Worm (Caenorhabditis elegans) whole organism, L1 larva: ENCODE results near the gene nhr-12.
A peak's percentile ranks its signal among the peaks of the same experiment; 100 is the strongest.

Experiments
- C16A3.4 ChIP-seq: fragments of 150-350 bp; optimal IDR thresholded peaks from 2 replicates; lab custom pipeline; 2014; ENCODE audit warnings: missing biosample characterization, missing genetic modification characterization
- C34B4.2 ChIP-seq: sonication (generic microtip); optimal IDR thresholded peaks from 2 replicates; lab custom pipeline; 2017; ENCODE audit warnings: mild to moderate bottlenecking, missing genetic modification characterization, missing compliant biosample characterization
- F16B12.6 ChIP-seq: fragments of 150-350 bp; optimal IDR thresholded peaks from 2 replicates; lab custom pipeline; 2014; ENCODE audit warnings: missing biosample characterization, missing genetic modification characterization
- Y116A8C.19 ChIP-seq: sonication (generic microtip); optimal IDR thresholded peaks from 2 replicates; lab custom pipeline; 2016; ENCODE audit warnings: missing compliant biosample characterization, missing genetic modification characterization, borderline replicate concordance
- aha-1 ChIP-seq: fragments of 150-350 bp; optimal IDR thresholded peaks from 2 replicates; lab custom pipeline; 2014; ENCODE audit warnings: missing biosample characterization, missing genetic modification characterization
- alr-1 ChIP-seq: fragments of 200-800 bp; sonication (Bioruptor generic); optimal IDR thresholded peaks from 2 replicates; lab custom pipeline; 2018; ENCODE audit warnings: borderline replicate concordance, mild to moderate bottlenecking, missing genetic modification characterization, missing compliant biosample characterization
- aly-2 ChIP-seq: fragments of 150-350 bp; optimal IDR thresholded peaks from 2 replicates; lab custom pipeline; 2014; ENCODE audit warnings: missing biosample characterization, missing genetic modification characterization
- ceh-63 ChIP-seq: fragments of 200-800 bp; sonication (Bioruptor generic); optimal IDR thresholded peaks from 2 replicates; lab custom pipeline; 2018; ENCODE audit warnings: mild to moderate bottlenecking, missing genetic modification characterization, missing compliant biosample characterization
- ceh-8 ChIP-seq: fragments of 200-800 bp; sonication (Bioruptor generic); optimal IDR thresholded peaks from 2 replicates; lab custom pipeline; 2018; ENCODE audit warnings: mild to moderate bottlenecking, missing genetic modification characterization, moderate library complexity, missing compliant biosample characterization
- ceh-82 ChIP-seq, 3 experiments: fragments of 150-350 bp in 1 of 3; sonication (generic microtip) in 2 of 3; optimal IDR thresholded peaks; 2 replicates each; lab custom pipeline; 2014 to 2017; ENCODE audit warnings: missing biosample characterization in 3 of 3, missing genetic modification characterization in 3 of 3
- ceh-88 ChIP-seq: fragments of 200-800 bp; sonication (Bioruptor generic); IDR thresholded peaks from 2 replicates; pipeline ENCODE4 v1.3.6; 2022; ENCODE audit warnings: missing genetic modification characterization, missing compliant biosample characterization
- ces-1 ChIP-seq: fragments of 150-350 bp; optimal IDR thresholded peaks from 2 replicates; lab custom pipeline; 2014; ENCODE audit warnings: missing biosample characterization, missing genetic modification reagents, missing genetic modification characterization
- dsc-1 ChIP-seq: sonication (generic microtip); optimal IDR thresholded peaks from 2 replicates; lab custom pipeline; 2016; ENCODE audit warnings: mild to moderate bottlenecking, missing genetic modification characterization, missing compliant biosample characterization
- efl-1 ChIP-seq, 4 experiments: fragments of 150-350 bp; optimal IDR thresholded peaks in 3 of 4; peaks in 1 of 4; 1 replicate in 1 of 4; 2 replicates in 3 of 4; lab custom pipeline; 2014; ENCODE audit warnings: missing biosample characterization in 2 of 4, missing genetic modification characterization in 2 of 4, missing genetic modification reagents in 2 of 4
- egl-13 ChIP-seq: sonication (generic microtip); optimal IDR thresholded peaks from 2 replicates; lab custom pipeline; 2016; ENCODE audit warnings: missing genotype, missing genetic modification reagents, missing genetic modification characterization, missing compliant biosample characterization
- egl-27 ChIP-seq, 2 experiments: fragments of 150-350 bp in 1 of 2; sonication (generic microtip); optimal IDR thresholded peaks; 3 replicates each; lab custom pipeline; 2017 to 2018; ENCODE audit warnings: missing biosample characterization in 2 of 2, missing genetic modification characterization in 2 of 2, missing genetic modification reagents in 2 of 2
- elt-2 ChIP-seq: sonication (generic microtip); optimal IDR thresholded peaks from 2 replicates; lab custom pipeline; 2016; ENCODE audit warnings: missing genetic modification characterization, mild to moderate bottlenecking, inconsistent platforms, missing compliant biosample characterization, missing genetic modification reagents
- elt-3 ChIP-seq, 6 experiments: fragments of 150-350 bp in 1 of 6; sonication (generic microtip); optimal IDR thresholded peaks; 2 replicates each; lab custom pipeline; 2017 to 2018; ENCODE audit warnings: missing biosample characterization in 6 of 6, missing genetic modification characterization in 6 of 6, inconsistent platforms in 1 of 6
- ets-5 ChIP-seq: fragments of 200-800 bp; sonication (Bioruptor generic); IDR thresholded peaks from 2 replicates; pipeline ENCODE4 v1.3.6; 2022; ENCODE audit warnings: missing genetic modification characterization, missing compliant biosample characterization
- fkh-10 ChIP-seq: sonication (generic microtip); optimal IDR thresholded peaks from 2 replicates; lab custom pipeline; 2017; ENCODE audit warnings: missing biosample characterization, missing genetic modification reagents, missing genetic modification characterization
- fkh-4 ChIP-seq: sonication (generic microtip); optimal IDR thresholded peaks from 2 replicates; lab custom pipeline; 2016; ENCODE audit warnings: missing compliant biosample characterization, missing genetic modification characterization, borderline replicate concordance
- fkh-8 ChIP-seq: sonication (generic microtip); optimal IDR thresholded peaks from 2 replicates; lab custom pipeline; 2016; ENCODE audit warnings: mild to moderate bottlenecking, missing genetic modification characterization, missing compliant biosample characterization
- grh-1 ChIP-seq: fragments of 200-800 bp; sonication (Bioruptor generic); IDR thresholded peaks from 2 replicates; pipeline ENCODE4 v1.3.6; 2022; ENCODE audit warnings: missing genetic modification reagents, missing genetic modification characterization, missing compliant biosample characterization
- isw-1 ChIP-seq: fragments of 200-800 bp; sonication (Bioruptor generic); IDR thresholded peaks from 2 replicates; pipeline ENCODE4 v1.3.6; 2022; ENCODE audit warnings: missing genetic modification characterization, missing compliant biosample characterization
- lin-13 ChIP-seq: fragments of 150-350 bp; optimal IDR thresholded peaks from 2 replicates; lab custom pipeline; 2014; ENCODE audit warnings: missing biosample characterization, missing genetic modification reagents, missing genetic modification characterization
- lin-14 ChIP-seq: fragments of 200-800 bp; sonication (Bioruptor generic); optimal IDR thresholded peaks from 2 replicates; lab custom pipeline; 2018; ENCODE audit warnings: mild to moderate bottlenecking, missing genetic modification characterization, moderate library complexity, missing compliant biosample characterization
- lin-15B ChIP-seq: fragments of 150-350 bp; sonication (generic microtip); optimal IDR thresholded peaks from 3 replicates; lab custom pipeline; 2014; ENCODE audit warnings: missing biosample characterization, missing genetic modification characterization
- lsy-2 ChIP-seq, 2 experiments: fragments of 150-350 bp; optimal IDR thresholded peaks; 2 replicates each; lab custom pipeline; 2014; ENCODE audit warnings: missing biosample characterization in 2 of 2, missing genetic modification characterization in 2 of 2
- mab-9 ChIP-seq: fragments of 200-800 bp; sonication (Bioruptor generic); IDR thresholded peaks from 2 replicates; pipeline ENCODE4 v1.3.6; 2022; ENCODE audit warnings: missing genetic modification reagents, missing genetic modification characterization, missing compliant biosample characterization
- mdl-1 ChIP-seq, 2 experiments: fragments of 150-350 bp; optimal IDR thresholded peaks; 2 replicates each; lab custom pipeline; 2014 to 2017; ENCODE audit warnings: missing biosample characterization in 2 of 2, missing genetic modification characterization in 2 of 2, inconsistent platforms in 1 of 2
- mef-2 ChIP-seq: fragments of 150-350 bp; optimal IDR thresholded peaks from 2 replicates; lab custom pipeline; 2014; ENCODE audit warnings: missing biosample characterization, missing genetic modification characterization
- mep-1 ChIP-seq: fragments of 150-350 bp; optimal IDR thresholded peaks from 2 replicates; lab custom pipeline; 2014; ENCODE audit warnings: missing biosample characterization, missing genetic modification characterization
- nhr-11 ChIP-seq: fragments of 150-350 bp; optimal IDR thresholded peaks from 2 replicates; lab custom pipeline; 2014; ENCODE audit warnings: missing biosample characterization, missing genetic modification characterization
- nhr-19 ChIP-seq: fragments of 200-800 bp; sonication (Bioruptor generic); conservative IDR thresholded peaks from 2 replicates; pipeline ENCODE4 v1.3.6; 2022; ENCODE audit warnings: missing genetic modification characterization, missing compliant biosample characterization
- nhr-20 ChIP-seq: sonication (generic microtip); optimal IDR thresholded peaks from 2 replicates; lab custom pipeline; 2016; ENCODE audit warnings: mild to moderate bottlenecking, missing genetic modification characterization, missing compliant biosample characterization
- nhr-28 ChIP-seq: fragments of 150-350 bp; optimal IDR thresholded peaks from 2 replicates; lab custom pipeline; 2014; ENCODE audit warnings: missing biosample characterization, missing genetic modification characterization
- nhr-47 ChIP-seq: sonication (generic microtip); optimal IDR thresholded peaks from 2 replicates; lab custom pipeline; 2016; ENCODE audit warnings: mild to moderate bottlenecking, missing genetic modification characterization, moderate library complexity, missing compliant biosample characterization
- nhr-71 ChIP-seq: sonication (generic microtip); optimal IDR thresholded peaks from 2 replicates; lab custom pipeline; 2016; ENCODE audit warnings: mild to moderate bottlenecking, missing genetic modification characterization, moderate library complexity, missing compliant biosample characterization
- nhr-76 ChIP-seq: sonication (generic microtip); optimal IDR thresholded peaks from 2 replicates; lab custom pipeline; 2017; ENCODE audit warnings: missing biosample characterization, missing genetic modification characterization
- nhr-84 ChIP-seq: sonication (generic microtip); optimal IDR thresholded peaks from 2 replicates; lab custom pipeline; 2017; ENCODE audit warnings: missing biosample characterization, missing genetic modification characterization
- pax-3 ChIP-seq: fragments of 200-800 bp; sonication (Bioruptor generic); optimal IDR thresholded peaks from 2 replicates; lab custom pipeline; 2018; ENCODE audit warnings: mild to moderate bottlenecking, missing genetic modification characterization, moderate library complexity, missing compliant biosample characterization
- pqm-1 ChIP-seq: sonication (generic microtip); optimal IDR thresholded peaks from 3 replicates; lab custom pipeline; 2017; ENCODE audit warnings: missing biosample characterization, missing genetic modification characterization
- snu-23 ChIP-seq: sonication (generic microtip); optimal IDR thresholded peaks from 2 replicates; lab custom pipeline; 2016; ENCODE audit warnings: missing genetic modification characterization, missing compliant biosample characterization
- swsn-7 ChIP-seq: sonication (generic microtip); optimal IDR thresholded peaks from 2 replicates; lab custom pipeline; 2016; ENCODE audit warnings: missing genetic modification characterization, missing compliant biosample characterization
- unc-130 ChIP-seq: fragments of 150-350 bp; optimal IDR thresholded peaks from 2 replicates; lab custom pipeline; 2017; ENCODE audit warnings: missing biosample characterization, missing genetic modification characterization, inconsistent platforms
- unc-30 ChIP-seq: sonication (generic microtip); optimal IDR thresholded peaks from 2 replicates; lab custom pipeline; 2017; ENCODE audit warnings: missing biosample characterization, missing genetic modification characterization
- unc-62 ChIP-seq: fragments of 150-350 bp; optimal IDR thresholded peaks from 2 replicates; lab custom pipeline; 2014; ENCODE audit warnings: missing biosample characterization, missing genetic modification reagents, missing genetic modification characterization
- xbp-1 ChIP-seq: sonication (generic microtip); optimal IDR thresholded peaks from 2 replicates; lab custom pipeline; 2016; ENCODE audit warnings: missing genetic modification characterization, missing compliant biosample characterization
- zag-1 ChIP-seq: fragments of 150-350 bp; optimal IDR thresholded peaks from 2 replicates; lab custom pipeline; 2014; ENCODE audit warnings: missing biosample characterization, missing genetic modification characterization

nhr-12 gene

ce11 chrV:10041484-10041883 is 42.4 kb downstream of the nhr-12 start (continued):
- TF ChIP-seq nhr-71 (peak; percentile 34), ceh-63 (GFP tag; lab: Kevin White, UChicago) (no peak), ceh-82 (tag; optimal IDR thresholded peaks at IDR 0.05; lab: Kevin White, UChicago) (peak in 1 of 3 experiments; percentile 50), aha-1 (tag; lab: Kevin White, UChicago) (no peak), lsy-2 (tag; optimal IDR thresholded peaks at IDR 0.05; lab: Kevin White, UChicago) (peak; percentile 33 to 54), lin-14 (GFP tag; lab: Kevin White, UChicago) (peak; percentile 68), unc-130 (tag; lab: Kevin White, UChicago) (no peak), fkh-10 (GFP tag; lab: Kevin White, UChicago) (no peak), fkh-8 (tag; lab: Kevin White, UChicago) (peak; percentile 47), mep-1 (tag; lab: Kevin White, UChicago) (peak; percentile 21), isw-1 (GFP tag; lab: Robert Waterston, UW) (peak; percentile 8; the same call in 1 of the 2 replicates)

DNA sequence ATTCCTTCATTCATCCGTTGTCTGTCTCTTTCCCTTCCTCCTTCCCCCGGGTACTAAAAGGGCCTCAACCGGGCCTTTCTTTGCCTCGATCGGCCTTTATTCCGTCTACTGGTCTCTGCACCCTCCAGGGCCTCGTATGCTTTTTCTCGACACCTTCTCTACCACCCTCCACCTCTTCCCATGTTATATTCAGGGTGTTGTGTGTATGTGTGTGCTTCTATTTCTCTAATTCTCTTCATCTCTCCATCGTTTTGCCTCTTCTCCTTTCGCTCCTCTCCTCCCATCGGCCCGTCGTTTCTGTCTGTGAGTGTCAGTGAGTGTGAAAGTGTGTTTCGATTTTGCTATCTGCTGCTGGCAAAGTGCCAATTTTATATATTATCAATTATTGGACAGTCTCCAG is 44.0 kb downstream of the nhr-12 start:
- TF ChIP-seq lin-15B (tag; lab: Kevin White, UChicago) (no peak), nhr-28 (no peak), mdl-1 (tag; optimal IDR thresholded peaks at IDR 0.05; lab: Kevin White, UChicago) (peak in 1 of 2 experiments; percentile 60), pqm-1 (tag; lab: Kevin White, UChicago) (no peak), lin-13 (GFP tag; lab: Kevin White, UChicago) (peak; percentile 33), fkh-4 (tag; lab: Kevin White, UChicago) (no peak), nhr-11 (tag; lab: Kevin White, UChicago) (no peak), pax-3 (tag; lab: Kevin White, UChicago) (no peak), zag-1 (no peak), mef-2 (no peak), elt-3 (tag; optimal IDR thresholded peaks at IDR 0.05; lab: Kevin White, UChicago) (peak in 3 of 6 experiments; percentile 7 to 49 (median 41)), F16B12.6 (tag; lab: Kevin White, UChicago) (peak; percentile 2), unc-62 (no peak), elt-2 (peak; percentile 85), nhr-47 (peak; percentile 63), nhr-76 (tag; lab: Kevin White, UChicago) (no peak), egl-13 (tag; lab: Kevin White, UChicago) (peak; percentile 24), aly-2 (no peak), C34B4.2 (tag; lab: Kevin White, UChicago) (no peak), ets-5 (GFP tag; lab: Robert Waterston, UW) (no peak), lsy-2 (tag; optimal IDR thresholded peaks at IDR 0.05; lab: Kevin White, UChicago) (peak; percentile 64 to 91), alr-1 (no peak), unc-30 (tag; lab: Kevin White, UChicago) (no peak), ceh-8 (GFP tag; lab: Kevin White, UChicago) (peak; percentile 25), unc-130 (tag; lab: Kevin White, UChicago) (no peak), C16A3.4 (tag; lab: Kevin White, UChicago) (peak; percentile 28), aha-1 (tag; lab: Kevin White, UChicago) (no peak), nhr-20 (tag; lab: Kevin White, UChicago) (peak; percentile 85), swsn-7 (peak; percentile 66), ceh-88 (GFP tag; lab: Robert Waterston, UW) (no peak), ces-1 (GFP tag; lab: Kevin White, UChicago) (no peak), grh-1 (GFP tag; lab: Robert Waterston, UW) (no peak), mep-1 (tag; lab: Kevin White, UChicago) (peak; percentile 78), nhr-84 (no peak), nhr-71 (peak; percentile 78), dsc-1 (tag; lab: Kevin White, UChicago) (peak; percentile 52), efl-1 (optimal IDR thresholded peaks at IDR 0.05; lab: Kevin White, UChicago) (peak; percentile 62 to 69), efl-1 (GFP tag; optimal IDR thresholded peaks at IDR 0.05 in 1 of 2; lab: Kevin White, UChicago) (no peak), snu-23 (GFP tag; lab: Kevin White, UChicago) (peak; percentile 75), nhr-19 (peak; percentile 48), ceh-63 (GFP tag; lab: Kevin White, UChicago) (no peak), egl-27 (tag; optimal IDR thresholded peaks at IDR 0.05; lab: Kevin White, UChicago) (peak in 1 of 2 experiments; percentile 34), mab-9 (no peak), xbp-1 (tag; lab: Kevin White, UChicago) (peak; percentile 26), Y116A8C.19 (tag; lab: Kevin White, UChicago) (no peak)
